Fruit fly (Drosophila melanogaster): Measurements from ENCODE around the gene RabGGTb.

The RabGGTb gene

dm6 chr2L:2878859-2879258 lies at the start of gene RabGGTb:
Gene RabGGTb (plus strand): TSS chr2L:2879112.
- peak; percentile 5 for TF ChIP-seq odd (GFP tag; optimal IDR thresholded peaks at IDR 0.05)
- no peak for TF ChIP-seq nerfin-1 (tag; optimal IDR thresholded peaks at IDR 0.05)
- peak; percentile 84; the same call in 2 of the 3 replicates for TF ChIP-seq CG11456 (GFP tag; IDR thresholded peaks at IDR 0.05)
- TF ChIP-seq mld (GFP tag; IDR thresholded peaks at IDR 0.05; ENCODE audit: partially characterized antibody), result no peak
- TF ChIP-seq TFAM (GFP tag; optimal IDR thresholded peaks at IDR 0.05), result no peak
- TF ChIP-seq Mad (GFP tag; optimal IDR thresholded peaks at IDR 0.05), result peak; percentile 24
- TF ChIP-seq dmrt99B (tag; optimal IDR thresholded peaks at IDR 0.05), result peak; percentile 48
- TF ChIP-seq sens (GFP tag), result peak; percentile 88
- TF ChIP-seq Kr (GFP tag; optimal IDR thresholded peaks at IDR 0.05), result no peak
- no peak for TF ChIP-seq Dip2 (GFP tag; IDR thresholded peaks at IDR 0.05)
- TF ChIP-seq esg (GFP tag; conservative IDR thresholded peaks at IDR 0.05), result peak; percentile 32; the same call in 1 of the 2 replicates
- TF ChIP-seq jing (GFP tag; optimal IDR thresholded peaks at IDR 0.05), result no peak
- no peak for TF ChIP-seq ato (GFP tag; IDR thresholded peaks at IDR 0.05; ENCODE audit: partially characterized antibody)
- peak; percentile 54; the same call in 1 of the 2 replicates for TF ChIP-seq Adf1 (GFP tag; IDR thresholded peaks at IDR 0.05)
- TF ChIP-seq CG9609 (GFP tag; optimal IDR thresholded peaks at IDR 0.05), result peak; percentile 5
- peak; percentile 92 for TF ChIP-seq row (GFP tag; IDR thresholded peaks at IDR 0.05)
- TF ChIP-seq stwl (tag; optimal IDR thresholded peaks at IDR 0.05), result no peak
- no peak for TF ChIP-seq CG15514 (GFP tag; optimal IDR thresholded peaks at IDR 0.05)
- peak; percentile 69 for TF ChIP-seq bigmax (GFP tag; optimal IDR thresholded peaks at IDR 0.05)
- TF ChIP-seq Hmr (GFP tag; optimal IDR thresholded peaks at IDR 0.05), result peak; percentile 50
- peak; percentile 42 for TF ChIP-seq Ssrp (tag; optimal IDR thresholded peaks at IDR 0.05)
- TF ChIP-seq Hmx (GFP tag; optimal IDR thresholded peaks at IDR 0.05), result peak; percentile 13
- TF ChIP-seq CG10543 (GFP tag; optimal IDR thresholded peaks at IDR 0.05), result peak; percentile 65
- peak; percentile 95 for TF ChIP-seq Med (GFP tag)
- TF ChIP-seq fd64A (GFP tag; optimal IDR thresholded peaks at IDR 0.05), result no peak
- TF ChIP-seq MTF-1 (GFP tag; optimal IDR thresholded peaks at IDR 0.05; ENCODE audit: borderline replicate concordance), result peak; percentile 11
- no peak; the same call in 1 of the 2 replicates for TF ChIP-seq CG5953 (GFP tag; IDR thresholded peaks at IDR 0.05)
- TF ChIP-seq zen (tag; optimal IDR thresholded peaks at IDR 0.05), result peak; percentile 31
- peak; percentile 43 for TF ChIP-seq en (GFP tag; optimal IDR thresholded peaks at IDR 0.05)
- no peak for TF ChIP-seq wek (GFP tag; optimal IDR thresholded peaks at IDR 0.05)
- no peak for TF ChIP-seq CG31365 (tag; optimal IDR thresholded peaks at IDR 0.05)
- peak; percentile 39 for TF ChIP-seq tin (GFP tag; optimal IDR thresholded peaks at IDR 0.05)
- TF ChIP-seq CG31441 (GFP tag; IDR thresholded peaks at IDR 0.05), result peak; percentile 26; the same call in 1 of the 2 replicates
- no peak for TF ChIP-seq CkIIα-i1 (GFP tag; IDR thresholded peaks at IDR 0.05)
- TF ChIP-seq CG33213 (GFP tag; optimal IDR thresholded peaks at IDR 0.05), result peak; percentile 26
- TF ChIP-seq CG4282 (GFP tag; optimal IDR thresholded peaks at IDR 0.05), result no peak
- peak; percentile 42; the same call in 1 of the 3 replicates for TF ChIP-seq CG2889 (GFP tag; IDR thresholded peaks at IDR 0.05)
- TF ChIP-seq CG2199 (GFP tag; IDR thresholded peaks at IDR 0.05), result no peak
- TF ChIP-seq cas (GFP tag; IDR thresholded peaks at IDR 0.05), result peak; percentile 57; the same call in 1 of the 2 replicates
- no peak for TF ChIP-seq CG12104 (GFP tag; optimal IDR thresholded peaks at IDR 0.05)
- TF ChIP-seq CG34224 (GFP tag; IDR thresholded peaks at IDR 0.05; ENCODE audit: partially characterized antibody), result peak; percentile 63
- TF ChIP-seq ara (GFP tag; IDR thresholded peaks at IDR 0.05), result peak; percentile 65; the same call in 1 of the 2 replicates
- TF ChIP-seq Side (GFP tag; optimal IDR thresholded peaks at IDR 0.05), result peak; percentile 46
- TF ChIP-seq Hr39 (optimal IDR thresholded peaks at IDR 0.05), result no peak
- no peak for TF ChIP-seq Hr78 (GFP tag; optimal IDR thresholded peaks at IDR 0.05)
- peak; percentile 58 for TF ChIP-seq CG4424 (GFP tag; optimal IDR thresholded peaks at IDR 0.05)
- TF ChIP-seq CG2120 (GFP tag; optimal IDR thresholded peaks at IDR 0.05), result peak; percentile 80
- TF ChIP-seq Spps (tag; optimal IDR thresholded peaks at IDR 0.05), result no peak
- peak; percentile 27 for TF ChIP-seq CG9817 (tag; optimal IDR thresholded peaks at IDR 0.05)
- peak; percentile 27 for TF ChIP-seq cwo (GFP tag; optimal IDR thresholded peaks at IDR 0.05)
- peak; percentile 67; the same call in 2 of the 3 replicates for TF ChIP-seq ase (GFP tag; IDR thresholded peaks at IDR 0.05)

Measured in whole organism, embryonic.